Worm (Caenorhabditis elegans) whole organism, young adult: ENCODE measurements around the gene lmp-1.

ENCODE experiments used
- F22D6.2 ChIP-seq: sonication (generic microtip); optimal IDR thresholded peaks from 2 replicates; lab custom pipeline; 2016; ENCODE audit warnings: mild to moderate bottlenecking, missing genetic modification characterization, missing compliant biosample characterization
- egl-18 ChIP-seq: fragments of 200-800 bp; sonication (Bioruptor generic); IDR thresholded peaks from 2 replicates; pipeline ENCODE4 v1.3.6; 2022; ENCODE audit warnings: missing genetic modification reagents, missing genetic modification characterization, missing compliant biosample characterization
- ekl-4 ChIP-seq: fragments of 200-800 bp; sonication (Bioruptor generic); IDR thresholded peaks from 2 replicates; pipeline ENCODE4 v1.3.6; 2022; ENCODE audit warnings: missing genetic modification reagents, missing genetic modification characterization, missing compliant biosample characterization
- lin-40 ChIP-seq: sonication (generic microtip); optimal IDR thresholded peaks from 2 replicates; lab custom pipeline; 2016; ENCODE audit warnings: missing genetic modification characterization, mild to moderate bottlenecking, missing compliant biosample characterization, missing genotype, missing genetic modification reagents
- nfya-1 ChIP-seq: sonication (generic microtip); optimal IDR thresholded peaks from 2 replicates; lab custom pipeline; 2017; ENCODE audit warnings: antibody characterized with exemption, missing compliant biosample characterization, missing genetic modification characterization, borderline replicate concordance; ENCODE audit not compliant: insufficient read depth
- rcor-1 ChIP-seq: fragments of 200-800 bp; sonication (Bioruptor generic); IDR thresholded peaks from 2 replicates; pipeline ENCODE4 v1.3.6; 2022; ENCODE audit warnings: missing genetic modification reagents, missing genetic modification characterization, missing compliant biosample characterization
- snpc-1.1 ChIP-seq: sonication (generic microtip); optimal IDR thresholded peaks from 2 replicates; lab custom pipeline; 2017; ENCODE audit warnings: missing genetic modification characterization, mild to moderate bottlenecking, missing compliant biosample characterization, antibody characterized with exemption, moderate library complexity, missing genotype, missing genetic modification reagents; ENCODE audit not compliant: insufficient read depth
- unc-62 ChIP-seq: fragments of 150-350 bp; optimal IDR thresholded peaks from 2 replicates; lab custom pipeline; 2014; ENCODE audit warnings: missing biosample characterization, missing genetic modification reagents, missing genetic modification characterization

- TF ChIP-seq egl-18 (GFP tag; lab: Robert Waterston, UW) (no peak), unc-62 (GFP tag; lab: Kevin White, UChicago) (no peak), snpc-1.1 (tag; lab: Kevin White, UChicago) (no peak), lin-40 (tag; lab: Kevin White, UChicago) (no peak), F22D6.2 (tag; lab: Kevin White, UChicago) (no peak), rcor-1 (GFP tag; lab: Robert Waterston, UW) (no peak), nfya-1 (no peak), ekl-4 (GFP tag; lab: Robert Waterston, UW) (no peak)
Observed at ce11 chrX:6331409-6331808, 46.1 kb downstream of the lmp-1 start, which contains the start of gene col-170.
